Worm (Caenorhabditis elegans) whole organism, early embryonic: ENCODE measurements around the gene C03G6.21.

Source experiments
- B0310.2 ChIP-seq: sonication (generic microtip); optimal IDR thresholded peaks from 2 replicates; lab custom pipeline; 2016; ENCODE audit warnings: mild to moderate bottlenecking, missing genetic modification characterization, missing compliant biosample characterization
- F13C5.2 ChIP-seq: sonication (generic microtip); optimal IDR thresholded peaks from 2 replicates; lab custom pipeline; 2017; ENCODE audit warnings: mild to moderate bottlenecking, missing genetic modification characterization, inconsistent platforms, missing compliant biosample characterization
- ama-1 ChIP-seq: fragments of 150-350 bp; optimal IDR thresholded peaks from 2 replicates; lab custom pipeline; 2014
- ceh-13 ChIP-seq: fragments of 200-800 bp; sonication (Bioruptor generic); optimal IDR thresholded peaks from 2 replicates; lab custom pipeline; 2018; ENCODE audit warnings: mild to moderate bottlenecking, missing genetic modification characterization, missing compliant biosample characterization
- ceh-36 ChIP-seq: sonication (generic microtip); optimal IDR thresholded peaks from 2 replicates; lab custom pipeline; 2016; ENCODE audit warnings: missing genetic modification characterization, inconsistent platforms, missing compliant biosample characterization
- hmbx-1 ChIP-seq: sonication (generic microtip); optimal IDR thresholded peaks from 2 replicates; lab custom pipeline; 2016; ENCODE audit warnings: mild to moderate bottlenecking, missing genetic modification characterization, missing compliant biosample characterization
- hmg-4 ChIP-seq: fragments of 200-800 bp; sonication (Bioruptor generic); optimal IDR thresholded peaks from 2 replicates; lab custom pipeline; 2018; ENCODE audit warnings: mild to moderate bottlenecking, missing genetic modification characterization, missing compliant biosample characterization
- pes-1 ChIP-seq: fragments of 200-800 bp; sonication (Bioruptor generic); IDR thresholded peaks from 2 replicates; pipeline ENCODE4 v1.3.6; 2022; ENCODE audit warnings: missing genetic modification reagents, missing genetic modification characterization, missing compliant biosample characterization
- tra-4 ChIP-seq: sonication (generic microtip); optimal IDR thresholded peaks from 2 replicates; lab custom pipeline; 2017; ENCODE audit warnings: missing genetic modification characterization, missing compliant biosample characterization

DNA sequence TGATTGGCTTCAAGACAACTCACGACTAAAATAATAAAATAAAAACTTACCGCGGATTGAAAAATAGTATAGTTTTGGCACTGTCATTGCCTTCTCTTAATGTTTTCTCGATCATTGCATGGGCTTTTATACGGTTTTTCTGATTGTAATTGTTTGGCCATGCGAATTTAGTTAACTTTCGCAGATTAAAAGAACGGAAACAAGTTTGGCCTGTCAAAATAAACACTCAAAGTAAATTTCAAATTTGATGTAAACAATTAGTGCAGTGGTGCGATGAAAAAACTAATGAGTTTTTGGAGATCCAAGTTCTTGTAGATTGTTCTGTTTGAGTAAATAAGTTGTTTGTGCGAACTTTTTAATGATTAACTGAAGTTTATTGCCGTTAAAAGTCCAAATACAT, 42.6 kb upstream of the C03G6.21 start, which contains the start of gene gst-41:
- TF ChIP-seq tra-4 (tag; lab: Kevin White, UChicago) (no peak), ama-1 (lab: Kevin White, UChicago) (no peak), hmg-4 (GFP tag; lab: Kevin White, UChicago) (no peak), F13C5.2 (tag; lab: Kevin White, UChicago) (no peak), pes-1 (GFP tag; lab: Robert Waterston, UW) (no peak), hmbx-1 (no peak), ceh-36 (tag; lab: Kevin White, UChicago) (no peak), ceh-13 (GFP tag; lab: Kevin White, UChicago) (no peak), B0310.2 (tag; lab: Kevin White, UChicago) (no peak)
